Fruit fly (Drosophila melanogaster): ENCODE results near the gene PIG-C.

dm6 chr3L:3304740-3305139 lies 14.3 kb downstream of the PIG-C start:
- no peak for TF ChIP-seq Dll (optimal IDR thresholded peaks at IDR 0.05)
- no peak for TF ChIP-seq pan (optimal IDR thresholded peaks at IDR 0.05)
- no peak for TF ChIP-seq CG8478 (optimal IDR thresholded peaks at IDR 0.05)
- no peak for TF ChIP-seq usp (GFP tag; optimal IDR thresholded peaks at IDR 0.05)
- no peak for TF ChIP-seq psq (optimal IDR thresholded peaks at IDR 0.05)
- no peak for TF ChIP-seq EcR (GFP tag; optimal IDR thresholded peaks at IDR 0.05)
